Fruit fly (Drosophila melanogaster) whole organism, prepupa: ENCODE measurements around the gene CG4318.

Source experiments
- CG11294 ChIP-seq: fragments of 200-800 bp; sonication (Bioruptor generic); IDR thresholded peaks from 2 replicates; pipeline ENCODE4 v1.3.6; 2022; ENCODE audit warnings: missing biosample characterization, missing genetic modification characterization
- CG15336 ChIP-seq: fragments of 200-800 bp; sonication (Bioruptor generic); IDR thresholded peaks from 2 replicates; pipeline ENCODE4 v1.3.6; 2022; ENCODE audit warnings: missing biosample characterization, missing genetic modification characterization
- CG1621 ChIP-seq: fragments of 200-800 bp; sonication (Bioruptor generic); optimal IDR thresholded peaks from 3 replicates; lab custom pipeline; 2018; ENCODE audit warnings: missing biosample characterization, mild to moderate bottlenecking, missing genetic modification characterization
- CG16779 ChIP-seq: fragments of 200-800 bp; sonication (Bioruptor generic); optimal IDR thresholded peaks from 3 replicates; lab custom pipeline; 2017; ENCODE audit warnings: missing biosample characterization, mild to moderate bottlenecking, missing genetic modification characterization
- CG34406 ChIP-seq: fragments of 200-800 bp; sonication (Bioruptor generic); optimal IDR thresholded peaks from 3 replicates; lab custom pipeline; 2016; ENCODE audit warnings: missing biosample characterization, missing genetic modification characterization
- CG6276 ChIP-seq: fragments of 200-800 bp; sonication (Bioruptor generic); optimal IDR thresholded peaks from 2 replicates; lab custom pipeline; 2017; ENCODE audit warnings: missing biosample characterization, mild to moderate bottlenecking, missing genetic modification characterization
- CG6854 ChIP-seq: fragments of 200-800 bp; sonication (Bioruptor generic); optimal IDR thresholded peaks from 2 replicates; lab custom pipeline; 2017; ENCODE audit warnings: missing biosample characterization, mild to moderate bottlenecking, missing genetic modification characterization
- CG8319 ChIP-seq: fragments of 200-800 bp; sonication (Bioruptor generic); optimal IDR thresholded peaks from 3 replicates; lab custom pipeline; 2016; ENCODE audit warnings: missing biosample characterization, missing genetic modification characterization
- Gug ChIP-seq: fragments of 200-800 bp; sonication (Bioruptor generic); IDR thresholded peaks from 2 replicates; pipeline ENCODE4 v1.3.6; 2022; ENCODE audit warnings: missing biosample characterization, missing genetic modification characterization
- Lpt ChIP-seq: fragments of 200-800 bp; sonication (Bioruptor generic); optimal IDR thresholded peaks from 3 replicates; lab custom pipeline; 2016; ENCODE audit warnings: missing biosample characterization, missing genetic modification characterization
- Sox102F ChIP-seq: fragments of 200-800 bp; sonication (Bioruptor generic); optimal IDR thresholded peaks from 2 replicates; lab custom pipeline; 2016; ENCODE audit warnings: missing biosample characterization, mild to moderate bottlenecking, missing genetic modification characterization
- dac ChIP-seq: fragments of 200-800 bp; sonication (Bioruptor generic); optimal IDR thresholded peaks from 2 replicates; lab custom pipeline; 2017; ENCODE audit warnings: missing biosample characterization, mild to moderate bottlenecking, missing genetic modification characterization
- dsx ChIP-seq: fragments of 200-800 bp; optimal IDR thresholded peaks from 3 replicates; lab custom pipeline; 2019; ENCODE audit warnings: missing biosample characterization, mild to moderate bottlenecking, missing genetic modification characterization, moderate library complexity; ENCODE audit not compliant: poor library complexity, severe bottlenecking
- net ChIP-seq: fragments of 200-800 bp; sonication (Bioruptor generic); optimal IDR thresholded peaks from 3 replicates; lab custom pipeline; 2016; ENCODE audit warnings: missing biosample characterization, missing genetic modification characterization

DNA sequence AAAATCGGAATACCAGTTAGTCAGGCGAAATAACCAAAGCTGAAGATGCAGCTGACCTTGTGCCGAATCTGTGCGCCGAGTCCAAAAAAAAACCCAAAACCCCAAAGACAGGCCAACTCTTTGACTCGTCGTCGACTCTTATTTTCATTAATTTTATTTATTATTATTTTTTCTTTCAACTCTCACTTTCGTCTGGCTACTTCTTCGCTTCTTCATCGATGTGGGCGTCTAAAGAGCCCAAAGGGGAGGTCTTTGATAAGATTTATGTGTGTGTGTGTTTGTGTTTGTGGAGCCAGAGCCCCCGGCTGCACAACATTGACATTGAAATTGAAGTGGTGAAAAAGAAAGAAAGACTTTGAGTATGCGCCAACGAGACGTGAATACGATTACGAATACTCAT lies 8.9 kb downstream of the CG4318 start:
- TF ChIP-seq CG8319 (GFP tag; lab: Kevin White, UChicago) (no peak), dac (no peak), Lpt (GFP tag; lab: Kevin White, UChicago) (no peak), CG11294 (GFP tag; lab: Robert Waterston, UW) (no peak), CG16779 (no peak), CG34406 (GFP tag; lab: Kevin White, UChicago) (no peak), Sox102F (no peak), dsx (GFP tag; lab: Kevin White, UChicago) (no peak), CG6854 (no peak), Gug (GFP tag; lab: Robert Waterston, UW) (no peak), CG1621 (no peak), CG15336 (no peak), net (GFP tag; lab: Kevin White, UChicago) (no peak), CG6276 (GFP tag; lab: Kevin White, UChicago) (no peak)
